Fruit fly (Drosophila melanogaster): ENCODE measurements around the gene CG34140.

DNA sequence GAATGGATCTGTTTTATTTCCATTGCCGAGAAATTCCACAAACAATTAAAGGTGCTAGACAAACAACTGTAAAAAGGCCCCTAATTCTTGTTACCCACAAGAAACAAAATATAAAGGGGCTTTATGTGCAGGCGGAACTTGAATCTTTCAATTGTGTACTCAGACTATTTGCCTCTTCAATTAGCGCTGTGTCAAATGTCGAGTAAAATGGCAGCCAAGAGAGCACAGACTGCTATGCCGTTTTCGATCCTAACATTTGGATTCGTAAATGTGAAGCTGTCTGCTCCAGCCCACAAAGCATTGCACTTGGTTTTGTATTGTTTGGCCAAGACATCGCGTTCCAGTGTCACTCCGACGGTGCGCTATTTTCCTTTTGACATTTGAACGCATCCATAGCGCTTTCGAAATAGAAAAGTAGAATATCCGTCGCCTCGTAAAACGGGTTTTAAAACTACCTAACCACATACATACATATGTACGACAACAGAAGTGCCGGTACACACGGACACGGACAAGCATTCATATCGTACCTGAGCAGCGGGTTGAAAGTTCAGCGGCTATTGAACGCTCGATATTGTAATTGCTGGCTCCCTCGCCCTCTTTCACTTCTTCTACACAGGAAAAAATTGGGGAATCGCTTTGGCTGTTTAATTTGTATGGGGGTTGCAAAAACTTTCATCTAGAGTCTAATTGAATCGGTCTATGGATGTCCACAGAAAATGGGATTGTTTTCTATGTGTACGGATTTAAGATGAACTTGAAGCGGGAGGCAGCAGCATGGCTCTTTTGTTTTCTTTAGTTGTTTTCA lies 18.0 kb downstream of the CG34140 start:
- TF ChIP-seq mld (GFP tag; IDR thresholded peaks at IDR 0.05; ENCODE audit: partially characterized antibody) (no peak), fd3F (GFP tag; optimal IDR thresholded peaks at IDR 0.05) (no peak), TFAM (GFP tag; optimal IDR thresholded peaks at IDR 0.05) (no peak), CG10462 (GFP tag; optimal IDR thresholded peaks at IDR 0.05) (no peak), Tbp (GFP tag; optimal IDR thresholded peaks at IDR 0.05) (no peak), NC2α (GFP tag; optimal IDR thresholded peaks at IDR 0.05) (no peak), CG17186 (GFP tag; optimal IDR thresholded peaks at IDR 0.05) (no peak), Abd-B (GFP tag; optimal IDR thresholded peaks at IDR 0.05) (no peak), CG6254 (GFP tag; optimal IDR thresholded peaks at IDR 0.05) (peak; percentile 2), CG10321 (GFP tag; IDR thresholded peaks at IDR 0.05) (no peak), ewg (GFP tag; optimal IDR thresholded peaks at IDR 0.05) (no peak), CG2889 (GFP tag; IDR thresholded peaks at IDR 0.05) (no peak), Ravus (GFP tag; IDR thresholded peaks at IDR 0.05) (no peak)

All from whole organism, embryonic.